Worm (Caenorhabditis elegans): ENCODE results near the gene Y71H2B.8.

DNA sequence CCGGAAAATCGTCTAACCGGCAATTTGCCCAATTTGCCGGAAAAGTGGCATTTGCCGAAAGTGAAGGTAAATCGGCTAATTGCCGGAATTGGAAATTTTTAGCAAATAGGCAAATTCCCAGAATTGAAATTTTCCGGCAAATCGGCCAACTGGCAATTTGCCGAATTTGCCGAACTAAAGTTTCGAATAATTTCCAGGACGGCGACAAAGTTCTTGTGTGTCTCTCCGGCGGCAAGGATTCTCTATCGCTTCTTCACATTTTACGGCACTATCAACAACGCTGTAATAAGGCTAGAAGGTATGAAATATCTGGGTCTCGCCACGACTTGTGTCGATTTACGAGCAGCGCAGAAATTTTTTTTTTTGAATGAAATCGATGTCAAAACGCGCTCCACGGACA is 37.1 kb downstream of the Y71H2B.8 start:
- no peak for TF ChIP-seq nhr-25 (tag; optimal IDR thresholded peaks at IDR 0.05)
- TF ChIP-seq unc-62 (GFP tag; optimal IDR thresholded peaks at IDR 0.05): no peak
- TF ChIP-seq lin-39 (tag; optimal IDR thresholded peaks at IDR 0.05): no peak
- TF ChIP-seq skn-1 (tag; optimal IDR thresholded peaks at IDR 0.05): no peak
- no peak for TF ChIP-seq egl-27 (tag; optimal IDR thresholded peaks at IDR 0.05)
- TF ChIP-seq nhr-11 (tag; optimal IDR thresholded peaks at IDR 0.05): no peak
- TF ChIP-seq snpc-4 (tag; optimal IDR thresholded peaks at IDR 0.05): no peak
- no peak for TF ChIP-seq sea-2 (GFP tag; optimal IDR thresholded peaks at IDR 0.05)
- TF ChIP-seq ztf-11 (tag; optimal IDR thresholded peaks at IDR 0.05): no peak

Measured in whole organism, L3 larva.